Worm (Caenorhabditis elegans): Measurements from ENCODE around the gene mpst-1.

The mpst-1 gene

ce11 chrV:11823978-11824377, 2.9 kb downstream of the mpst-1 start (continued):
- TF ChIP-seq efl-3 (GFP tag; optimal IDR thresholded peaks at IDR 0.05), result no peak
- TF ChIP-seq rnt-1 (tag; optimal IDR thresholded peaks at IDR 0.05), result peak; percentile 90
- no peak for TF ChIP-seq zag-1 (tag; optimal IDR thresholded peaks at IDR 0.05)
- TF ChIP-seq unc-130 (tag; optimal IDR thresholded peaks at IDR 0.05), result peak; percentile 88
- peak; percentile 55 for TF ChIP-seq irx-1 (tag; optimal IDR thresholded peaks at IDR 0.05)
- peak; percentile 34 to 58 for TF ChIP-seq efl-1 (optimal IDR thresholded peaks at IDR 0.05)
- peak; percentile 28 to 94 for TF ChIP-seq efl-1 (GFP tag; optimal IDR thresholded peaks at IDR 0.05 in 1 of 2)
- no peak for TF ChIP-seq nhr-28 (tag; optimal IDR thresholded peaks at IDR 0.05)
- TF ChIP-seq ceh-88 (GFP tag; IDR thresholded peaks at IDR 0.05), result peak; percentile 72
- TF ChIP-seq sox-4 (tag; optimal IDR thresholded peaks at IDR 0.05), result no peak
- TF ChIP-seq ceh-63 (GFP tag; optimal IDR thresholded peaks at IDR 0.05), result no peak
- peak; percentile 53 for TF ChIP-seq jun-1 (tag; optimal IDR thresholded peaks at IDR 0.05)
- TF ChIP-seq hlh-4 (tag; optimal IDR thresholded peaks at IDR 0.05), result no peak
- peak; percentile 89 for TF ChIP-seq tbx-2 (tag; optimal IDR thresholded peaks at IDR 0.05)
- TF ChIP-seq C16A3.4 (tag; optimal IDR thresholded peaks at IDR 0.05), result peak; percentile 75
- TF ChIP-seq fkh-4 (tag; optimal IDR thresholded peaks at IDR 0.05; ENCODE audit: borderline replicate concordance), result no peak
- no peak for TF ChIP-seq pag-3 (tag; optimal IDR thresholded peaks at IDR 0.05; ENCODE audit: borderline replicate concordance, insufficient read depth)
- TF ChIP-seq hlh-17 (GFP tag; optimal IDR thresholded peaks at IDR 0.05; ENCODE audit: borderline replicate concordance), result no peak
- peak; percentile 45 to 86 for TF ChIP-seq lin-35 (GFP tag; optimal IDR thresholded peaks at IDR 0.05)
- TF ChIP-seq ces-1 (GFP tag; optimal IDR thresholded peaks at IDR 0.05), result no peak
- TF ChIP-seq ceh-90 (tag; optimal IDR thresholded peaks at IDR 0.05), result no peak
- TF ChIP-seq ztf-11 (tag; optimal IDR thresholded peaks at IDR 0.05), result no peak
- TF ChIP-seq ztf-4 (tag; optimal IDR thresholded peaks at IDR 0.05), result peak; percentile 93
- TF ChIP-seq nhr-90 (tag; optimal IDR thresholded peaks at IDR 0.05; ENCODE audit: poor library complexity), result peak; percentile 90
- TF ChIP-seq nhr-237 (tag; optimal IDR thresholded peaks at IDR 0.05), result no peak
- TF ChIP-seq unc-30 (tag; optimal IDR thresholded peaks at IDR 0.05), result no peak
- TF ChIP-seq ets-5 (GFP tag; IDR thresholded peaks at IDR 0.05), result no peak
- no peak for TF ChIP-seq F16B12.6 (tag; optimal IDR thresholded peaks at IDR 0.05)
- TF ChIP-seq C04F5.9 (tag; optimal IDR thresholded peaks at IDR 0.05), result peak; percentile 28
- TF ChIP-seq egl-27 (tag; optimal IDR thresholded peaks at IDR 0.05), result no peak
- TF ChIP-seq swsn-7 (tag; optimal IDR thresholded peaks at IDR 0.05), result peak; percentile 85
- no peak for TF ChIP-seq sptf-1 (tag; optimal IDR thresholded peaks at IDR 0.05)
- peak; percentile 76 for TF ChIP-seq lin-13 (GFP tag; optimal IDR thresholded peaks at IDR 0.05)
- TF ChIP-seq fkh-8 (tag; optimal IDR thresholded peaks at IDR 0.05), result no peak
- peak; percentile 99 for TF ChIP-seq nhr-71 (tag; optimal IDR thresholded peaks at IDR 0.05)
- TF ChIP-seq elt-2 (tag; optimal IDR thresholded peaks at IDR 0.05), result peak; percentile 90
- peak; percentile 64 for TF ChIP-seq aha-1 (tag; optimal IDR thresholded peaks at IDR 0.05)
- peak; percentile 64 for TF ChIP-seq grh-1 (GFP tag; IDR thresholded peaks at IDR 0.05)
- TF ChIP-seq skn-1 (tag; optimal IDR thresholded peaks at IDR 0.05), result peak; percentile 22
- no peak for TF ChIP-seq nhr-76 (tag; optimal IDR thresholded peaks at IDR 0.05)
- no peak for TF ChIP-seq unc-98 (GFP tag; IDR thresholded peaks at IDR 0.05)
- peak; percentile 53 for TF ChIP-seq fos-1 (tag; optimal IDR thresholded peaks at IDR 0.05)
- TF ChIP-seq zip-4 (GFP tag; optimal IDR thresholded peaks at IDR 0.05), result peak; percentile 28
- peak; percentile 37 for TF ChIP-seq pax-3 (tag; optimal IDR thresholded peaks at IDR 0.05)
